Fruit fly (Drosophila melanogaster): Measurements from ENCODE around the gene CG34166.

CG34166 gene

DNA sequence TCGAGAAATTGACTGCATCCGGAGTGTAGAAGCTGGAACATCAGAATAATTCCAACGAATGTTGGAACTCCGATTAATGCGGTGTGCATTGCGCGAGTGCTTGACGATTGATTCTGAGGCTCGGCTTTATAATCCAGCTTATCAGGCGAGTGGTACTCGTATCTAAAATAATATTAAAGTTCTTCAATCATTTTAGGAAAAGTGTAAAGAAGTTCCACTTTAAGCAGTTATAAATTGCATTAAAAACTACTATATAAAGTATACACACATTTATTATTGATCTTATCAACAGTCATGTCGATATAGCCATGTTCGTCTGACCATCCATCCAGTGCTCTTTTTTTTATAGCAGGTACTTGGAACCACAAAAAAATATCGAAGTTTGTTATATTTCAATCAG, 41.5 kb downstream of the CG34166 start, which contains the start of gene CG18636:
Gene CG18636 (minus strand): TSS at position 101 of the 400 bp plus-strand sequence.
- TF ChIP-seq Pif1A (GFP tag; optimal IDR thresholded peaks at IDR 0.05): no peak
- TF ChIP-seq Snoo (tag; optimal IDR thresholded peaks at IDR 0.05): no peak
- no peak for TF ChIP-seq CG8301 (tag; optimal IDR thresholded peaks at IDR 0.05)
- no peak for TF ChIP-seq CG9948 (tag; optimal IDR thresholded peaks at IDR 0.05)
- TF ChIP-seq Pif1B (GFP tag; optimal IDR thresholded peaks at IDR 0.05): no peak
- TF ChIP-seq CG34367 (tag; optimal IDR thresholded peaks at IDR 0.05): no peak
- no peak for TF ChIP-seq CG4496 (GFP tag; IDR thresholded peaks at IDR 0.05)
- TF ChIP-seq gl (tag; optimal IDR thresholded peaks at IDR 0.05): no peak
- TF ChIP-seq CG15710 (tag; optimal IDR thresholded peaks at IDR 0.05): no peak
- no peak for TF ChIP-seq rn (GFP tag; IDR thresholded peaks at IDR 0.05)
- TF ChIP-seq CG12605 (GFP tag; IDR thresholded peaks at IDR 0.05): no peak
- TF ChIP-seq Ets98B (GFP tag; IDR thresholded peaks at IDR 0.05): no peak
- TF ChIP-seq CG17806 (tag; optimal IDR thresholded peaks at IDR 0.05): no peak

All from whole organism, pupa.